Fruit fly (Drosophila melanogaster) whole organism, prepupa: ENCODE results near the gene PolG1.
A peak's percentile ranks its signal among the peaks of the same experiment; 100 is the strongest.

Experiments
- Blimp-1 ChIP-seq: fragments of 200-800 bp; sonication (Bioruptor generic); optimal IDR thresholded peaks from 3 replicates; lab custom pipeline; 2017; ENCODE audit warnings: missing biosample characterization, missing genetic modification characterization, mild to moderate bottlenecking, moderate library complexity, missing genetic modification reagents
- CG11294 ChIP-seq: fragments of 200-800 bp; sonication (Bioruptor generic); IDR thresholded peaks from 2 replicates; pipeline ENCODE4 v1.3.6; 2022; ENCODE audit warnings: missing biosample characterization, missing genetic modification characterization
- CG11762 ChIP-seq: fragments of 200-800 bp; sonication (Bioruptor generic); optimal IDR thresholded peaks from 3 replicates; lab custom pipeline; 2016; ENCODE audit warnings: missing biosample characterization, missing genetic modification characterization; ENCODE audit not compliant: insufficient read depth
- CG11902 ChIP-seq: fragments of 200-800 bp; sonication (Bioruptor generic); optimal IDR thresholded peaks from 3 replicates; lab custom pipeline; 2016; ENCODE audit warnings: missing biosample characterization, missing genetic modification characterization
- CG3032 ChIP-seq: fragments of 200-800 bp; optimal IDR thresholded peaks from 2 replicates; lab custom pipeline; 2019; ENCODE audit warnings: missing biosample characterization, mild to moderate bottlenecking, missing genetic modification characterization, moderate library complexity
- CG31627 ChIP-seq: fragments of 200-800 bp; sonication (Bioruptor generic); optimal IDR thresholded peaks from 3 replicates; lab custom pipeline; 2016; ENCODE audit warnings: missing biosample characterization, missing genetic modification characterization
- CG32006 ChIP-seq: fragments of 200-800 bp; sonication (Bioruptor generic); optimal IDR thresholded peaks from 3 replicates; lab custom pipeline; 2017; ENCODE audit warnings: missing biosample characterization, mild to moderate bottlenecking, missing genetic modification characterization
- CG34406 ChIP-seq: fragments of 200-800 bp; sonication (Bioruptor generic); optimal IDR thresholded peaks from 3 replicates; lab custom pipeline; 2016; ENCODE audit warnings: missing biosample characterization, missing genetic modification characterization
- CG3919 ChIP-seq: fragments of 200-800 bp; sonication (Bioruptor generic); optimal IDR thresholded peaks from 3 replicates; lab custom pipeline; 2016; ENCODE audit warnings: missing biosample characterization, missing genetic modification characterization
- CG6163 ChIP-seq: fragments of 200-800 bp; sonication (Bioruptor generic); IDR thresholded peaks from 3 replicates; pipeline ENCODE4 v1.3.6; 2022; ENCODE audit warnings: missing biosample characterization, missing genetic modification characterization
- CG6276 ChIP-seq: fragments of 200-800 bp; sonication (Bioruptor generic); optimal IDR thresholded peaks from 2 replicates; lab custom pipeline; 2017; ENCODE audit warnings: missing biosample characterization, mild to moderate bottlenecking, missing genetic modification characterization
- CG7368 ChIP-seq: fragments of 200-800 bp; sonication (Bioruptor generic); optimal IDR thresholded peaks from 3 replicates; lab custom pipeline; 2016; ENCODE audit warnings: missing biosample characterization, missing genetic modification characterization
- CG9139 ChIP-seq: fragments of 200-800 bp; sonication (Bioruptor generic); optimal IDR thresholded peaks from 3 replicates; lab custom pipeline; 2017; ENCODE audit warnings: missing biosample characterization, mild to moderate bottlenecking, missing genetic modification characterization
- Eip75B ChIP-seq: fragments of 200-800 bp; sonication (Bioruptor generic); optimal IDR thresholded peaks from 3 replicates; lab custom pipeline; 2016; ENCODE audit warnings: missing biosample characterization, missing genetic modification characterization
- Eip78C ChIP-seq: fragments of 200-800 bp; sonication (Bioruptor generic); peaks from one replicate; lab custom pipeline; 2016; ENCODE audit warnings: missing biosample characterization, missing genetic modification characterization
- Ets21C ChIP-seq: fragments of 200-800 bp; sonication (Bioruptor generic); optimal IDR thresholded peaks from 3 replicates; lab custom pipeline; 2016; ENCODE audit warnings: missing biosample characterization, missing genetic modification characterization
- Gug ChIP-seq: fragments of 200-800 bp; sonication (Bioruptor generic); IDR thresholded peaks from 2 replicates; pipeline ENCODE4 v1.3.6; 2022; ENCODE audit warnings: missing biosample characterization, missing genetic modification characterization
- Hr39 ChIP-seq: fragments of 200-800 bp; sonication (Bioruptor generic); optimal IDR thresholded peaks from 2 replicates; lab custom pipeline; 2016; ENCODE audit warnings: missing biosample characterization, missing genetic modification characterization
- Hr4 ChIP-seq: fragments of 200-800 bp; sonication (Bioruptor generic); optimal IDR thresholded peaks from 3 replicates; lab custom pipeline; 2016; ENCODE audit warnings: missing biosample characterization, missing genetic modification characterization
- Lpt ChIP-seq: fragments of 200-800 bp; sonication (Bioruptor generic); optimal IDR thresholded peaks from 3 replicates; lab custom pipeline; 2016; ENCODE audit warnings: missing biosample characterization, missing genetic modification characterization
- Met ChIP-seq: fragments of 200-800 bp; sonication (Bioruptor generic); optimal IDR thresholded peaks from 3 replicates; lab custom pipeline; 2016; ENCODE audit warnings: missing biosample characterization, missing genetic modification characterization
- OdsH ChIP-seq: fragments of 200-800 bp; sonication (Bioruptor generic); optimal IDR thresholded peaks from 3 replicates; lab custom pipeline; 2016; ENCODE audit warnings: missing biosample characterization, missing genetic modification characterization
- Sox102F ChIP-seq: fragments of 200-800 bp; sonication (Bioruptor generic); optimal IDR thresholded peaks from 2 replicates; lab custom pipeline; 2016; ENCODE audit warnings: missing biosample characterization, mild to moderate bottlenecking, missing genetic modification characterization
- Sox14 ChIP-seq: fragments of 200-800 bp; sonication (Bioruptor generic); optimal IDR thresholded peaks from 3 replicates; lab custom pipeline; 2016; ENCODE audit warnings: missing biosample characterization, missing genetic modification characterization
- achi ChIP-seq: fragments of 200-800 bp; sonication (Bioruptor generic); optimal IDR thresholded peaks from 3 replicates; lab custom pipeline; 2016; ENCODE audit warnings: missing biosample characterization, missing genetic modification characterization
- dac ChIP-seq: fragments of 200-800 bp; sonication (Bioruptor generic); optimal IDR thresholded peaks from 2 replicates; lab custom pipeline; 2017; ENCODE audit warnings: missing biosample characterization, mild to moderate bottlenecking, missing genetic modification characterization
- dsx ChIP-seq: fragments of 200-800 bp; optimal IDR thresholded peaks from 3 replicates; lab custom pipeline; 2019; ENCODE audit warnings: missing biosample characterization, mild to moderate bottlenecking, missing genetic modification characterization, moderate library complexity; ENCODE audit not compliant: poor library complexity, severe bottlenecking
- eg ChIP-seq: fragments of 200-800 bp; sonication (Bioruptor generic); IDR thresholded peaks from 3 replicates; pipeline ENCODE4 v1.3.6; 2022; ENCODE audit warnings: missing biosample characterization, missing genetic modification characterization
- fd85E ChIP-seq: fragments of 200-800 bp; sonication (Bioruptor generic); optimal IDR thresholded peaks from 3 replicates; lab custom pipeline; 2016; ENCODE audit warnings: missing biosample characterization, missing genetic modification characterization
- fkh ChIP-seq: fragments of 200-800 bp; sonication (Bioruptor generic); optimal IDR thresholded peaks from 3 replicates; lab custom pipeline; 2017; ENCODE audit warnings: missing biosample characterization, mild to moderate bottlenecking, missing genetic modification characterization, moderate library complexity
- lz ChIP-seq: fragments of 200-800 bp; sonication (Bioruptor generic); optimal IDR thresholded peaks from 3 replicates; lab custom pipeline; 2016; ENCODE audit warnings: missing biosample characterization, missing genetic modification characterization
- spab ChIP-seq: fragments of 200-800 bp; sonication (Bioruptor generic); optimal IDR thresholded peaks from 2 replicates; lab custom pipeline; 2017; ENCODE audit warnings: missing biosample characterization, mild to moderate bottlenecking, missing genetic modification characterization, missing genetic modification reagents
- topi ChIP-seq: fragments of 200-800 bp; sonication (Bioruptor generic); optimal IDR thresholded peaks from 3 replicates; lab custom pipeline; 2016; ENCODE audit warnings: missing biosample characterization, missing genetic modification characterization
- vri ChIP-seq: fragments of 200-800 bp; sonication (Bioruptor generic); optimal IDR thresholded peaks from 3 replicates; lab custom pipeline; 2016; ENCODE audit warnings: missing biosample characterization, mild to moderate bottlenecking, missing genetic modification characterization

The PolG1 gene

dm6 chr2L:13778648-13779047 is 48.9 kb downstream of the PolG1 start (continued):
- TF ChIP-seq Eip78C = peak; percentile 83
- TF ChIP-seq Sox14 (GFP tag; lab: Kevin White, UChicago) = peak; percentile 40
- peak; percentile 10 for TF ChIP-seq CG31627
- TF ChIP-seq Hr4 = peak; percentile 85
- TF ChIP-seq lz (GFP tag; lab: Kevin White, UChicago) = peak; percentile 37
- no peak for TF ChIP-seq fkh (GFP tag; lab: Kevin White, UChicago)
- peak; percentile 56 for TF ChIP-seq achi (GFP tag; lab: Kevin White, UChicago)
- no peak for TF ChIP-seq CG11902
- TF ChIP-seq Gug = peak; percentile 63
- TF ChIP-seq CG11294 (GFP tag; lab: Robert Waterston, UW) = peak; percentile 61
- peak; percentile 18 for TF ChIP-seq CG11762 (GFP tag; lab: Kevin White, UChicago)
- no peak for TF ChIP-seq CG7368 (GFP tag; lab: Kevin White, UChicago)
- peak; percentile 18 for TF ChIP-seq Hr39 (GFP tag; lab: Kevin White, UChicago)
- no peak for TF ChIP-seq CG3032 (tag; lab: Kevin White, UChicago)
- TF ChIP-seq CG34406 (GFP tag; lab: Kevin White, UChicago) = peak; percentile 1
- no peak for TF ChIP-seq Met (GFP tag; lab: Kevin White, UChicago)
- no peak for TF ChIP-seq dsx
- TF ChIP-seq Ets21C (GFP tag; lab: Kevin White, UChicago) = no peak
- peak; percentile 64 for TF ChIP-seq dac (GFP tag; lab: Kevin White, UChicago)
- no peak for TF ChIP-seq vri (GFP tag; lab: Kevin White, UChicago)
- peak; percentile 72 for TF ChIP-seq CG6276 (GFP tag; lab: Kevin White, UChicago)
- peak; percentile 83 for TF ChIP-seq eg (GFP tag; lab: Robert Waterston, UW)
- peak; percentile 90 for TF ChIP-seq CG32006 (GFP tag; lab: Kevin White, UChicago)
- TF ChIP-seq Lpt (GFP tag; lab: Kevin White, UChicago) = peak; percentile 57
- peak; percentile 43 for TF ChIP-seq topi (GFP tag; lab: Kevin White, UChicago)
- no peak for TF ChIP-seq Blimp-1
- TF ChIP-seq OdsH = peak; percentile 61
- TF ChIP-seq Sox102F (GFP tag; lab: Kevin White, UChicago) = peak; percentile 3
- TF ChIP-seq Eip75B (GFP tag; lab: Kevin White, UChicago) = peak; percentile 2
- TF ChIP-seq spab (GFP tag; lab: Kevin White, UChicago) = no peak
- TF ChIP-seq CG9139 (GFP tag; lab: Kevin White, UChicago) = no peak

DNA sequence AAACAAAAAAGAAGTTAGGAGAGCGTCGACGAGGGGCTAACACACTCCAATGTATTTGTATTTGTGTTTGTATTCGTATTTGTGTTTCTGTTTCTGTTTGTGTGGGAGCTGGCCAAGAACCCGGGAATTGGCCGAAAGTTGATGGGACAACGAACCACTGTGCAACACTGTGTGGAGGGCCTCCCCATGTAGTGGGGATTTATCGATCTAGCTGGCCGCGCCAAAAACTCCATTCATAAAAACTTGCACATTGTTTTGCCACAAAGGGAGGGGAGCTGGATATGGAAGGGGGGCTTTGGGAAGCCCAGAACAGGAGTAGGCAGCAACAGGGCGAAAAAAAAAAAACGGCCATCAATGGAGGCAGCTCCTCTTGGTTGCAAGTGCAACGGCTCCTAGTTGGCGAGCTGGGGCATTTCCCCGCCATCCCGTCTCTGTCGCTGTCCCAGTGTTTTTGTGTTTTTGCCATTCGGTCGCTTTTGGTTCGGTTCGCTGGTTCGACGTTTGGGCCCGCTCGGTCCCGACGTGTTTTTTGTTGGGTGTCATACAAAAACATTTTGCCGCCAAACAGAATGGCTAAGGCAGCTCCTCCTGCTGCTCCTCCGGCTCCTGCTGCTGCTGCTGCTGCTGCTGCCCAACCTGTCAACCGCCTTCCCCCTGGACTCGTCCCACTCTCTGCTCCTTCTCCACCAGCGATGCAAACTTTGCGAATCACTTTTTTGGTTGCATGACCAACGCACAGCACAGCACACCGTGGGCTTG is 50.5 kb downstream of the PolG1 start:
- TF ChIP-seq fd85E (GFP tag; lab: Kevin White, UChicago) (no peak), CG6163 (GFP tag; lab: Robert Waterston, UW) (peak; percentile 47; the same call in 1 of the 3 replicates), CG3919 (no peak), Lpt (GFP tag; lab: Kevin White, UChicago) (peak; percentile 11), dsx (peak; percentile 53)
